Fruit fly (Drosophila melanogaster) S2 (cell line): ENCODE results near the gene CG32811.

Experiments
- CG8478 ChIP-seq: fragments of >200 bp; optimal IDR thresholded peaks from 2 replicates; lab custom pipeline; 2018
- CTCF ChIP-seq, 2 experiments: fragments of >200 bp; optimal IDR thresholded peaks; 2 replicates each; lab custom pipeline; 2018

DNA sequence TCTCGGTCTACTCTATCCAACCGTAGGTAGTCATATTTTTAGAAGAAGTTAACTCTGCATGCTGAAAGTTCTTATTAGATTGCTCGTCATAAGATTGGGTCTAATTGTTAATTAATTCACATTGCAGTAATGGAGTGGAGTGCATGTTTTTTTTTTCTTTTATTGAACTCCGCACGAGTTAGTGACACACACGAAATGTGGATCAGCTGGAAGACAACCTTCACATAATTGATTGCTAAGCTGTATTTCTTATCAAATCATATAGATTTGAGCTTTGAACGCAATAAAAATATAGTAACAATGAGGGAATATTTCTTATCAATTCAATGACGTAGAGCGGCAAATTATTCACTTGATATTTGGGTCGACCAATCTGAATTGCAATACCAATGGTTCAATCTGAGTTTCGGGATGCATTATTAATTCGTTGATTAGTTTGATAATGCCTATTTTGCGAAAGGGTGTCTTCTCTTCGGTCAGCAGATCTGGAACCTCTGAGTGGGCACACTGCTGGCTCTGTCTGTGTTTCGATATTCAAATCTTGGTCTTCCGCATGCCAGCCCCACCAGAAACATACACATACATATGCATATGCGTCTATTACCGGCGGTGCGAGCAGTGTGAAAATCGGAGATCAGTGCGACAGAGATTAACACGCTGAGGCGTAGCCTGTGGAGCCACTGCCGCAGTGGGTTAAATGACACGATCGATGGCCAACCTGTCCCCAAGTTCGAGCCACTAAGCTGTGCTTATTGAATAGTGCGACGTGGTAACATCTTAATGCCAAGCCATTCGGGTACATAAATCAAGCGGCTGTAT lies 19.2 kb downstream of the CG32811 start:
- TF ChIP-seq CTCF (optimal IDR thresholded peaks at IDR 0.05; lab: Kevin White, UChicago): no peak
- no peak for TF ChIP-seq CG8478 (lab: Kevin White, UChicago)
